Worm (Caenorhabditis elegans) whole organism, young adult: Measurements from ENCODE around the gene ugt-59.

Experiments used
- B0019.2 ChIP-seq: fragments of 200-800 bp; sonication (Bioruptor generic); conservative IDR thresholded peaks from 2 replicates; pipeline ENCODE4 v1.3.6; 2022; ENCODE audit warnings: missing genetic modification reagents, missing genetic modification characterization, missing compliant biosample characterization
- B0336.3 ChIP-seq: fragments of 200-800 bp; sonication (Bioruptor generic); IDR thresholded peaks from 2 replicates; pipeline ENCODE4 v1.3.6; 2022; ENCODE audit warnings: missing genetic modification characterization, missing compliant biosample characterization
- C06A6.2 ChIP-seq: fragments of 200-800 bp; sonication (Bioruptor generic); conservative IDR thresholded peaks from 2 replicates; pipeline ENCODE4 v1.3.6; 2022; ENCODE audit warnings: missing genetic modification characterization, missing compliant biosample characterization
- F49E8.2 ChIP-seq: sonication (generic microtip); optimal IDR thresholded peaks from 3 replicates; lab custom pipeline; 2017; ENCODE audit warnings: missing genetic modification characterization, mild to moderate bottlenecking, missing compliant biosample characterization, antibody characterized with exemption, moderate library complexity; ENCODE audit not compliant: insufficient read depth
- F52B5.7 ChIP-seq: sonication (generic microtip); optimal IDR thresholded peaks from 2 replicates; lab custom pipeline; 2016; ENCODE audit warnings: mild to moderate bottlenecking, missing genetic modification characterization, missing compliant biosample characterization
- F57A8.1 ChIP-seq: fragments of 200-800 bp; sonication (Bioruptor generic); optimal IDR thresholded peaks from 2 replicates; lab custom pipeline; 2018; ENCODE audit warnings: mild to moderate bottlenecking, missing genetic modification characterization, moderate library complexity, missing compliant biosample characterization
- T07F8.4 ChIP-seq: sonication (generic microtip); optimal IDR thresholded peaks from 2 replicates; lab custom pipeline; 2016; ENCODE audit warnings: mild to moderate bottlenecking, missing genetic modification characterization, moderate library complexity, missing compliant biosample characterization
- T26A5.8 ChIP-seq: sonication (generic microtip); optimal IDR thresholded peaks from 2 replicates; lab custom pipeline; 2016; ENCODE audit warnings: missing genetic modification characterization, missing compliant biosample characterization
- ama-1 ChIP-seq, 3 experiments: fragments of 150-350 bp in 1 of 3; sonication (generic microtip) in 2 of 3; optimal IDR thresholded peaks; 2 replicates each; lab custom pipeline; 2014 to 2018; ENCODE audit warnings: missing biosample characterization in 2 of 3, missing genetic modification characterization in 2 of 3, missing genetic modification reagents in 2 of 3
- aptf-3 ChIP-seq: fragments of 200-800 bp; sonication (Bioruptor generic); IDR thresholded peaks from 2 replicates; pipeline ENCODE4 v1.3.6; 2022; ENCODE audit warnings: missing genetic modification characterization, missing compliant biosample characterization
- atf-7 ChIP-seq: sonication (generic microtip); optimal IDR thresholded peaks from 2 replicates; lab custom pipeline; 2017; ENCODE audit warnings: mild to moderate bottlenecking, missing genetic modification characterization, missing compliant biosample characterization
- attf-3 ChIP-seq: fragments of 200-800 bp; sonication (Bioruptor generic); conservative IDR thresholded peaks from 2 replicates; pipeline ENCODE4 v1.3.6; 2022; ENCODE audit warnings: missing genetic modification reagents, missing genetic modification characterization, missing compliant biosample characterization
- cebp-1 ChIP-seq, 2 experiments: fragments of 200-800 bp in 1 of 2; sonication (Bioruptor generic) in 1 of 2; sonication (generic microtip) in 1 of 2; IDR thresholded peaks in 1 of 2; optimal IDR thresholded peaks in 1 of 2; 2 replicates each; pipeline versions ENCODE4 v1.3.6 to Lab custom; 2017 to 2022; ENCODE audit warnings: missing compliant biosample characterization in 2 of 2, missing genetic modification characterization in 2 of 2, mild to moderate bottlenecking in 1 of 2, missing genetic modification reagents in 1 of 2, moderate library complexity in 1 of 2
- cebp-2 ChIP-seq: fragments of 200-800 bp; sonication (Bioruptor generic); IDR thresholded peaks from 2 replicates; pipeline ENCODE4 v1.3.6; 2022; ENCODE audit warnings: missing genetic modification characterization, missing compliant biosample characterization
- ceh-58 ChIP-seq: fragments of 200-800 bp; sonication (Bioruptor generic); IDR thresholded peaks from 2 replicates; pipeline ENCODE4 v1.3.6; 2022; ENCODE audit warnings: missing genetic modification characterization, missing compliant biosample characterization
- ceh-79 ChIP-seq: sonication (generic microtip); optimal IDR thresholded peaks from 2 replicates; lab custom pipeline; 2017; ENCODE audit warnings: mild to moderate bottlenecking, missing genetic modification characterization, missing compliant biosample characterization
- ceh-91 ChIP-seq: fragments of 200-800 bp; sonication (Bioruptor generic); IDR thresholded peaks from 2 replicates; pipeline ENCODE4 v1.3.6; 2022; ENCODE audit warnings: missing genetic modification reagents, missing genetic modification characterization, missing compliant biosample characterization
- chd-7 ChIP-seq: sonication (generic microtip); optimal IDR thresholded peaks from 2 replicates; lab custom pipeline; 2016; ENCODE audit warnings: mild to moderate bottlenecking, missing genetic modification characterization, moderate library complexity, missing compliant biosample characterization
- dpl-1 ChIP-seq: fragments of 150-350 bp; optimal IDR thresholded peaks from 2 replicates; lab custom pipeline; 2014; ENCODE audit warnings: missing biosample characterization, missing genetic modification reagents, missing genetic modification characterization
- egl-44 ChIP-seq: fragments of 200-800 bp; sonication (Bioruptor generic); IDR thresholded peaks from 2 replicates; pipeline ENCODE4 v1.3.6; 2022; ENCODE audit warnings: missing genetic modification reagents, missing genetic modification characterization, missing compliant biosample characterization
- egrh-3 ChIP-seq: fragments of 200-800 bp; sonication (Bioruptor generic); IDR thresholded peaks from 2 replicates; pipeline ENCODE4 v1.3.6; 2022; ENCODE audit warnings: missing genetic modification reagents, missing genetic modification characterization, missing compliant biosample characterization
- ekl-4 ChIP-seq: fragments of 200-800 bp; sonication (Bioruptor generic); IDR thresholded peaks from 2 replicates; pipeline ENCODE4 v1.3.6; 2022; ENCODE audit warnings: missing genetic modification reagents, missing genetic modification characterization, missing compliant biosample characterization
- fkh-3 ChIP-seq: sonication (generic microtip); optimal IDR thresholded peaks from 2 replicates; lab custom pipeline; 2016; ENCODE audit warnings: mild to moderate bottlenecking, missing genetic modification characterization, missing compliant biosample characterization
- him-1 ChIP-seq: sonication (generic microtip); optimal IDR thresholded peaks from 2 replicates; lab custom pipeline; 2016; ENCODE audit warnings: missing genotype, missing genetic modification reagents, missing genetic modification characterization, missing compliant biosample characterization
- hlh-12 ChIP-seq: sonication (generic microtip); optimal IDR thresholded peaks from 2 replicates; lab custom pipeline; 2016; ENCODE audit warnings: missing genetic modification characterization, missing compliant biosample characterization
- hmg-1.2 ChIP-seq: fragments of 200-800 bp; sonication (Bioruptor generic); IDR thresholded peaks from 2 replicates; pipeline ENCODE4 v1.3.6; 2022; ENCODE audit warnings: missing genetic modification reagents, missing genetic modification characterization, missing compliant biosample characterization
- hsf-1 ChIP-seq: fragments of 200-800 bp; sonication (Bioruptor generic); IDR thresholded peaks from 2 replicates; pipeline ENCODE4 v1.3.6; 2022; ENCODE audit warnings: missing genetic modification reagents, missing genetic modification characterization, missing compliant biosample characterization
- let-526 ChIP-seq: fragments of 200-800 bp; sonication (Bioruptor generic); IDR thresholded peaks from 2 replicates; pipeline ENCODE4 v1.3.6; 2022; ENCODE audit warnings: missing genetic modification reagents, missing genetic modification characterization, missing compliant biosample characterization
- lin-54 ChIP-seq: fragments of 200-800 bp; sonication (Bioruptor generic); optimal IDR thresholded peaks from 2 replicates; lab custom pipeline; 2018; ENCODE audit warnings: mild to moderate bottlenecking, missing genetic modification characterization, missing compliant biosample characterization
- madf-10 ChIP-seq: sonication (generic microtip); optimal IDR thresholded peaks from 2 replicates; lab custom pipeline; 2016; ENCODE audit warnings: mild to moderate bottlenecking, missing genetic modification characterization, missing compliant biosample characterization
- madf-3 ChIP-seq: fragments of 200-800 bp; sonication (Bioruptor generic); IDR thresholded peaks from 2 replicates; pipeline ENCODE4 v1.3.6; 2022; ENCODE audit warnings: missing genetic modification reagents, missing genetic modification characterization, missing compliant biosample characterization
- madf-6 ChIP-seq: fragments of 200-800 bp; sonication (Bioruptor generic); IDR thresholded peaks from 2 replicates; pipeline ENCODE4 v1.3.6; 2022; ENCODE audit warnings: missing genetic modification reagents, missing genetic modification characterization, missing compliant biosample characterization
- nfya-1 ChIP-seq: sonication (generic microtip); optimal IDR thresholded peaks from 2 replicates; lab custom pipeline; 2017; ENCODE audit warnings: antibody characterized with exemption, missing compliant biosample characterization, missing genetic modification characterization, borderline replicate concordance; ENCODE audit not compliant: insufficient read depth
- nfyb-1 ChIP-seq: fragments of 200-800 bp; sonication (Bioruptor generic); IDR thresholded peaks from 2 replicates; pipeline ENCODE4 v1.3.6; 2022; ENCODE audit warnings: missing genetic modification reagents, missing genetic modification characterization, missing compliant biosample characterization
- nhr-80 ChIP-seq: sonication (generic microtip); optimal IDR thresholded peaks from 2 replicates; lab custom pipeline; 2016; ENCODE audit warnings: missing genetic modification characterization, missing compliant biosample characterization
- rcor-1 ChIP-seq: fragments of 200-800 bp; sonication (Bioruptor generic); IDR thresholded peaks from 2 replicates; pipeline ENCODE4 v1.3.6; 2022; ENCODE audit warnings: missing genetic modification reagents, missing genetic modification characterization, missing compliant biosample characterization
- rec-8 ChIP-seq, 2 experiments: sonication (generic microtip); optimal IDR thresholded peaks; 2 replicates each; lab custom pipeline; 2016; ENCODE audit warnings: mild to moderate bottlenecking in 2 of 2, missing genetic modification characterization in 2 of 2, missing genetic modification reagents in 2 of 2, missing genotype in 2 of 2, missing biosample characterization in 1 of 2, missing compliant biosample characterization in 1 of 2, moderate library complexity in 1 of 2
- sea-2 ChIP-seq: fragments of 200-800 bp; sonication (Bioruptor generic); IDR thresholded peaks from 2 replicates; pipeline ENCODE4 v1.3.6; 2022; ENCODE audit warnings: missing genetic modification characterization, missing compliant biosample characterization
- snpc-1.1 ChIP-seq: sonication (generic microtip); optimal IDR thresholded peaks from 2 replicates; lab custom pipeline; 2017; ENCODE audit warnings: missing genetic modification characterization, mild to moderate bottlenecking, missing compliant biosample characterization, antibody characterized with exemption, moderate library complexity, missing genotype, missing genetic modification reagents; ENCODE audit not compliant: insufficient read depth
- snpc-1.3 ChIP-seq: sonication (generic microtip); optimal IDR thresholded peaks from 2 replicates; lab custom pipeline; 2017; ENCODE audit warnings: missing genetic modification characterization, mild to moderate bottlenecking, missing compliant biosample characterization, antibody characterized with exemption, moderate library complexity, missing genotype, missing genetic modification reagents; ENCODE audit not compliant: insufficient read depth
- tlf-1 ChIP-seq: fragments of 200-800 bp; sonication (Bioruptor generic); optimal IDR thresholded peaks from 2 replicates; lab custom pipeline; 2018; ENCODE audit warnings: mild to moderate bottlenecking, missing genetic modification characterization, missing compliant biosample characterization
- unc-130 ChIP-seq: sonication (generic microtip); optimal IDR thresholded peaks from 2 replicates; lab custom pipeline; 2016; ENCODE audit warnings: missing genetic modification reagents, missing genetic modification characterization, missing compliant biosample characterization
- unc-62 ChIP-seq: fragments of 150-350 bp; optimal IDR thresholded peaks from 2 replicates; lab custom pipeline; 2014; ENCODE audit warnings: missing biosample characterization, missing genetic modification reagents, missing genetic modification characterization
- zim-3 ChIP-seq: sonication (generic microtip); optimal IDR thresholded peaks from 2 replicates; lab custom pipeline; 2017; ENCODE audit warnings: mild to moderate bottlenecking, missing genetic modification characterization, moderate library complexity, missing compliant biosample characterization
- ztf-28 ChIP-seq: fragments of 200-800 bp; sonication (Bioruptor generic); IDR thresholded peaks from 2 replicates; pipeline ENCODE4 v1.3.6; 2022; ENCODE audit warnings: missing genetic modification reagents, missing genetic modification characterization, missing compliant biosample characterization

The ugt-59 gene

ce11 chrIV:10387113-10387512, 26.7 kb downstream of the ugt-59 start, which contains the start of gene nfu-1:
TSS of gene nfu-1 (plus strand) at chrIV:10387413.
- no peak for TF ChIP-seq lin-54 (GFP tag; lab: Kevin White, UChicago)
- peak; percentile 41; the same call in 1 of the 2 replicates for TF ChIP-seq madf-6 (GFP tag; lab: Robert Waterston, UW)
- TF ChIP-seq rec-8 (tag; optimal IDR thresholded peaks at IDR 0.05; lab: Kevin White, UChicago): no peak
- no peak for TF ChIP-seq hmg-1.2 (GFP tag; lab: Robert Waterston, UW)
- no peak for TF ChIP-seq ama-1 (optimal IDR thresholded peaks at IDR 0.05; lab: Kevin White, UChicago)
- TF ChIP-seq ama-1 (GFP tag; optimal IDR thresholded peaks at IDR 0.05; lab: Kevin White, UChicago): peak in 1 of 2 experiments; percentile 41
- no peak for TF ChIP-seq ceh-58
- no peak for TF ChIP-seq egl-44 (GFP tag; lab: Robert Waterston, UW)
- no peak for TF ChIP-seq T26A5.8 (tag; lab: Kevin White, UChicago)
- no peak for TF ChIP-seq atf-7
- TF ChIP-seq nfyb-1 (GFP tag; lab: Robert Waterston, UW): no peak
- peak; percentile 29; the same call in 1 of the 2 replicates for TF ChIP-seq B0336.3 (GFP tag; lab: Robert Waterston, UW)
- no peak for TF ChIP-seq cebp-2 (GFP tag; lab: Robert Waterston, UW)
- 0 out of 2 replicates have a peak, but pooled peaks have one; percentile 11 for TF ChIP-seq hsf-1 (GFP tag; lab: Robert Waterston, UW)
- TF ChIP-seq ekl-4: peak; percentile 45

ce11 chrIV:10388263-10388662, 27.8 kb downstream of the ugt-59 start, which contains the start of gene R10H10.3:
TSS of gene R10H10.3 (plus strand) at chrIV:10388505.
- TF ChIP-seq nfyb-1 (GFP tag; lab: Robert Waterston, UW) (no peak), him-1 (tag; lab: Kevin White, UChicago) (peak; percentile 53), ceh-79 (no peak), sea-2 (GFP tag; lab: Robert Waterston, UW) (no peak), nfya-1 (no peak), tlf-1 (GFP tag; lab: Kevin White, UChicago) (no peak), cebp-2 (GFP tag; lab: Robert Waterston, UW) (no peak), let-526 (GFP tag; lab: Robert Waterston, UW) (no peak), unc-62 (GFP tag; lab: Kevin White, UChicago) (no peak), zim-3 (tag; lab: Kevin White, UChicago) (no peak), hsf-1 (GFP tag; lab: Robert Waterston, UW) (no peak), fkh-3 (tag; lab: Kevin White, UChicago) (no peak), cebp-1 (GFP tag; IDR thresholded peaks at IDR 0.05; lab: Robert Waterston, UW) (0 out of 2 replicates have a peak, but pooled peaks have one; percentile 17), cebp-1 (tag; optimal IDR thresholded peaks at IDR 0.05; lab: Kevin White, UChicago) (no peak), dpl-1 (GFP tag; lab: Kevin White, UChicago) (no peak), T07F8.4 (tag; lab: Kevin White, UChicago) (no peak), C06A6.2 (GFP tag; lab: Robert Waterston, UW) (no peak), nhr-80 (tag; lab: Kevin White, UChicago) (peak; percentile 71), ceh-91 (GFP tag; lab: Robert Waterston, UW) (no peak), attf-3 (no peak), B0019.2 (GFP tag; lab: Robert Waterston, UW) (no peak), F57A8.1 (no peak)

- TF ChIP-seq F49E8.2 (tag; lab: Kevin White, UChicago) (no peak), rcor-1 (no peak), madf-10 (tag; lab: Kevin White, UChicago) (no peak), chd-7 (no peak), snpc-1.1 (no peak), snpc-1.3 (tag; lab: Kevin White, UChicago) (no peak), F52B5.7 (no peak), hlh-12 (tag; lab: Kevin White, UChicago) (no peak), ceh-58 (no peak), attf-3 (no peak), egrh-3 (GFP tag; lab: Robert Waterston, UW) (no peak), ama-1 (optimal IDR thresholded peaks at IDR 0.05; lab: Kevin White, UChicago) (no peak), ama-1 (GFP tag; optimal IDR thresholded peaks at IDR 0.05; lab: Kevin White, UChicago) (no peak), unc-130 (no peak), madf-3 (GFP tag; lab: Robert Waterston, UW) (no peak), ztf-28 (GFP tag; lab: Robert Waterston, UW) (no peak), ceh-79 (no peak), aptf-3 (no peak)
Observed at ce11 chrIV:10391827-10392226, 31.4 kb downstream of the ugt-59 start, which contains the start of gene spe-26. TSS of gene spe-26 (minus strand) at chrIV:10391927.
